Fruit fly (Drosophila melanogaster) whole organism, embryonic: ENCODE data around the gene Sld5.

Source experiments
- Antp ChIP-seq: fragments of 200-800 bp; sonication (Bioruptor generic); optimal IDR thresholded peaks from 3 replicates; lab custom pipeline; 2016; ENCODE audit warnings: missing biosample characterization, missing genetic modification characterization
- BtbVII ChIP-seq: fragments of 200-800 bp; sonication (Bioruptor generic); optimal IDR thresholded peaks from 3 replicates; lab custom pipeline; 2017; ENCODE audit warnings: missing biosample characterization, mild to moderate bottlenecking, missing genetic modification characterization
- CG10147 ChIP-seq: fragments of 200-800 bp; sonication (Bioruptor generic); optimal IDR thresholded peaks from 2 replicates; lab custom pipeline; 2019; ENCODE audit warnings: missing biosample characterization, mild to moderate bottlenecking, missing genetic modification characterization, moderate library complexity
- CG10366 ChIP-seq: fragments of 200-800 bp; sonication (Bioruptor generic); IDR thresholded peaks from 2 replicates; pipeline ENCODE4 v1.3.6; 2022; ENCODE audit warnings: missing biosample characterization, missing genetic modification characterization
- CG12659 ChIP-seq: fragments of 200-800 bp; sonication (Bioruptor generic); optimal IDR thresholded peaks from 3 replicates; lab custom pipeline; 2017; ENCODE audit warnings: mild to moderate bottlenecking, missing biosample characterization, missing genetic modification reagents, missing genetic modification characterization
- CG12942 ChIP-seq: fragments of 200-800 bp; sonication (Bioruptor generic); optimal IDR thresholded peaks from 3 replicates; lab custom pipeline; 2016; ENCODE audit warnings: missing biosample characterization, missing genetic modification characterization
- CG13296 ChIP-seq: fragments of 200-800 bp; sonication (Bioruptor generic); optimal IDR thresholded peaks from 3 replicates; lab custom pipeline; 2018; ENCODE audit warnings: missing biosample characterization, mild to moderate bottlenecking, missing genetic modification characterization
- CG14014 ChIP-seq: fragments of 200-800 bp; sonication (Bioruptor generic); IDR thresholded peaks from 2 replicates; pipeline ENCODE4 v1.3.6; 2022; ENCODE audit warnings: missing biosample characterization, missing genetic modification characterization
- CG15011 ChIP-seq: fragments of 200-800 bp; sonication (Bioruptor generic); optimal IDR thresholded peaks from 3 replicates; lab custom pipeline; 2018; ENCODE audit warnings: missing biosample characterization, mild to moderate bottlenecking, missing genetic modification characterization
- CG2120 ChIP-seq: fragments of 200-800 bp; sonication (Bioruptor generic); optimal IDR thresholded peaks from 3 replicates; lab custom pipeline; 2016; ENCODE audit warnings: missing biosample characterization, missing genetic modification characterization
- CG30431 ChIP-seq: fragments of 200-800 bp; sonication (Bioruptor generic); optimal IDR thresholded peaks from 2 replicates; lab custom pipeline; 2017; ENCODE audit warnings: missing biosample characterization, missing genetic modification characterization
- CG3065 ChIP-seq: fragments of 200-800 bp; sonication (Bioruptor generic); optimal IDR thresholded peaks from 2 replicates; lab custom pipeline; 2016; ENCODE audit warnings: missing biosample characterization, missing genetic modification characterization
- CG34376 ChIP-seq: fragments of 200-800 bp; sonication (Bioruptor generic); optimal IDR thresholded peaks from 2 replicates; lab custom pipeline; 2018; ENCODE audit warnings: missing biosample characterization, mild to moderate bottlenecking, missing genetic modification characterization
- CG4424 ChIP-seq: fragments of 200-800 bp; sonication (Bioruptor generic); optimal IDR thresholded peaks from 3 replicates; lab custom pipeline; 2016; ENCODE audit warnings: missing biosample characterization, missing genetic modification characterization
- CG6854 ChIP-seq: fragments of 200-800 bp; sonication (Bioruptor generic); optimal IDR thresholded peaks from 3 replicates; lab custom pipeline; 2017; ENCODE audit warnings: missing biosample characterization, mild to moderate bottlenecking, missing genetic modification characterization
- CG8359 ChIP-seq: fragments of 200-800 bp; sonication (Bioruptor generic); optimal IDR thresholded peaks from 2 replicates; lab custom pipeline; 2017; ENCODE audit warnings: missing biosample characterization, mild to moderate bottlenecking, missing genetic modification characterization, borderline replicate concordance
- CG8478 ChIP-seq: fragments of >200 bp; optimal IDR thresholded peaks from 2 replicates; lab custom pipeline; 2018
- CG9609 ChIP-seq: fragments of 200-800 bp; sonication (Bioruptor generic); optimal IDR thresholded peaks from 3 replicates; lab custom pipeline; 2016; ENCODE audit warnings: missing biosample characterization, missing genetic modification characterization
- CoRest ChIP-seq: fragments of 200-800 bp; sonication (Bioruptor generic); optimal IDR thresholded peaks from 3 replicates; lab custom pipeline; 2018; ENCODE audit warnings: missing biosample characterization, mild to moderate bottlenecking, missing genetic modification characterization, moderate library complexity
- D ChIP-seq, 2 experiments: fragments of 200-800 bp in 1 of 2; fragments of >200 bp in 1 of 2; sonication (Bioruptor generic) in 1 of 2; optimal IDR thresholded peaks; 2 replicates in 1 of 2; 3 replicates in 1 of 2; lab custom pipeline; 2017; ENCODE audit warnings: mild to moderate bottlenecking in 1 of 2, missing biosample characterization in 1 of 2, missing genetic modification characterization in 1 of 2, missing genetic modification reagents in 1 of 2
- Dek ChIP-seq: fragments of 200-800 bp; sonication (Bioruptor generic); optimal IDR thresholded peaks from 3 replicates; lab custom pipeline; 2019; ENCODE audit warnings: missing biosample characterization, mild to moderate bottlenecking, missing genetic modification characterization, moderate library complexity
- Doc3 ChIP-seq: fragments of 200-800 bp; sonication (Bioruptor generic); IDR thresholded peaks from 3 replicates; pipeline ENCODE4 v1.3.6; 2022; ENCODE audit warnings: missing biosample characterization, missing genetic modification characterization; ENCODE audit not compliant: partially characterized antibody
- Drgx ChIP-seq: fragments of 200-800 bp; sonication (Bioruptor generic); IDR thresholded peaks from 2 replicates; pipeline ENCODE4 v1.3.6; 2022; ENCODE audit warnings: missing biosample characterization, missing genetic modification characterization
- H2.0 ChIP-seq: fragments of 200-800 bp; sonication (Bioruptor generic); IDR thresholded peaks from 2 replicates; pipeline ENCODE4 v1.3.6; 2022; ENCODE audit warnings: missing biosample characterization, missing genetic modification characterization
- HLH4C ChIP-seq: fragments of 200-800 bp; sonication (Bioruptor generic); IDR thresholded peaks from 3 replicates; pipeline ENCODE4 v1.3.6; 2022; ENCODE audit warnings: missing biosample characterization, missing genetic modification characterization; ENCODE audit not compliant: partially characterized antibody
- Hr3 ChIP-seq: fragments of 200-800 bp; sonication (Bioruptor generic); optimal IDR thresholded peaks from 3 replicates; lab custom pipeline; 2016; ENCODE audit warnings: missing biosample characterization, missing genetic modification characterization
- PHDP ChIP-seq: fragments of 200-800 bp; sonication (Bioruptor generic); optimal IDR thresholded peaks from 3 replicates; lab custom pipeline; 2018; ENCODE audit warnings: missing biosample characterization, mild to moderate bottlenecking, missing genetic modification characterization, moderate library complexity
- Poxn ChIP-seq: fragments of 200-800 bp; sonication (Bioruptor generic); IDR thresholded peaks from 2 replicates; pipeline ENCODE4 v1.3.6; 2022; ENCODE audit warnings: missing biosample characterization, missing genetic modification characterization
- ase ChIP-seq: fragments of 200-800 bp; sonication (Bioruptor generic); IDR thresholded peaks from 3 replicates; pipeline ENCODE4 v1.3.6; 2022; ENCODE audit warnings: missing biosample characterization, missing genetic modification characterization
- ato ChIP-seq: fragments of 200-800 bp; sonication (Bioruptor generic); IDR thresholded peaks from 2 replicates; pipeline ENCODE4 v1.3.6; 2022; ENCODE audit warnings: missing biosample characterization, missing genetic modification characterization; ENCODE audit not compliant: partially characterized antibody
- az2 ChIP-seq: fragments of 200-800 bp; sonication (Bioruptor generic); optimal IDR thresholded peaks from 3 replicates; lab custom pipeline; 2016; ENCODE audit warnings: missing biosample characterization, missing genetic modification characterization
- bsh ChIP-seq, 2 experiments: fragments of 200-800 bp; sonication (Bioruptor generic); optimal IDR thresholded peaks; 2 replicates each; lab custom pipeline; 2017 to 2018; ENCODE audit warnings: mild to moderate bottlenecking in 2 of 2, missing biosample characterization in 2 of 2, missing genetic modification characterization in 2 of 2, moderate library complexity in 1 of 2
- btn ChIP-seq: fragments of 200-800 bp; sonication (Bioruptor generic); optimal IDR thresholded peaks from 2 replicates; lab custom pipeline; 2016; ENCODE audit warnings: missing biosample characterization, missing genetic modification characterization
- fd3F ChIP-seq: fragments of 200-800 bp; sonication (Bioruptor generic); optimal IDR thresholded peaks from 2 replicates; lab custom pipeline; 2018; ENCODE audit warnings: missing biosample characterization, mild to moderate bottlenecking, missing genetic modification characterization, moderate library complexity
- fd96Cb ChIP-seq: fragments of 200-800 bp; sonication (Bioruptor generic); optimal IDR thresholded peaks from 2 replicates; lab custom pipeline; 2018; ENCODE audit warnings: missing biosample characterization, mild to moderate bottlenecking, missing genetic modification characterization, moderate library complexity
- gsb ChIP-seq: fragments of 200-800 bp; sonication (Bioruptor generic); IDR thresholded peaks from 2 replicates; pipeline ENCODE4 v1.3.6; 2022; ENCODE audit warnings: missing biosample characterization, missing genetic modification characterization
- hbn ChIP-seq: fragments of 200-800 bp; sonication (Bioruptor generic); IDR thresholded peaks from 2 replicates; pipeline ENCODE4 v1.3.6; 2022; ENCODE audit warnings: missing biosample characterization, missing genetic modification characterization; ENCODE audit not compliant: partially characterized antibody
- lbe ChIP-seq: fragments of 200-800 bp; sonication (Bioruptor generic); optimal IDR thresholded peaks from 2 replicates; lab custom pipeline; 2016; ENCODE audit warnings: missing biosample characterization, mild to moderate bottlenecking, missing genetic modification characterization
- lmd ChIP-seq: fragments of 200-800 bp; sonication (Bioruptor generic); IDR thresholded peaks from 2 replicates; pipeline ENCODE4 v1.3.6; 2022; ENCODE audit warnings: missing biosample characterization, missing genetic modification characterization
- mam ChIP-seq: fragments of 200-800 bp; sonication (Bioruptor generic); optimal IDR thresholded peaks from 3 replicates; lab custom pipeline; 2016; ENCODE audit warnings: missing biosample characterization, missing genetic modification characterization
- odd ChIP-seq: fragments of 200-800 bp; sonication (Bioruptor generic); optimal IDR thresholded peaks from 2 replicates; lab custom pipeline; 2017; ENCODE audit warnings: missing biosample characterization, mild to moderate bottlenecking, missing genetic modification characterization
- onecut ChIP-seq: fragments of 200-800 bp; sonication (Bioruptor generic); IDR thresholded peaks from 2 replicates; pipeline ENCODE4 v1.3.6; 2022; ENCODE audit warnings: missing biosample characterization, missing genetic modification characterization
- org-1 ChIP-seq: fragments of 200-800 bp; sonication (Bioruptor generic); optimal IDR thresholded peaks from 2 replicates; lab custom pipeline; 2017; ENCODE audit warnings: missing biosample characterization, missing genetic modification characterization
- sc ChIP-seq, 3 experiments: fragments of >200 bp in 2 of 3; fragments of 200-800 bp in 1 of 3; sonication (Bioruptor generic) in 1 of 3; optimal IDR thresholded peaks; 2 replicates in 2 of 3; 3 replicates in 1 of 3; lab custom pipeline; 2017; ENCODE audit warnings: mild to moderate bottlenecking in 1 of 3, missing biosample characterization in 1 of 3, missing genetic modification characterization in 1 of 3, missing genetic modification reagents in 1 of 3
- slp2 ChIP-seq: fragments of 200-800 bp; sonication (Bioruptor generic); optimal IDR thresholded peaks from 2 replicates; lab custom pipeline; 2016; ENCODE audit warnings: missing biosample characterization, missing genetic modification characterization
- sob ChIP-seq: fragments of 200-800 bp; sonication (Bioruptor generic); IDR thresholded peaks from 2 replicates; pipeline ENCODE4 v1.3.6; 2022; ENCODE audit warnings: missing biosample characterization, missing genetic modification characterization
- toy ChIP-seq: fragments of 200-800 bp; sonication (Bioruptor generic); IDR thresholded peaks from 2 replicates; pipeline ENCODE4 v1.3.6; 2022; ENCODE audit warnings: missing biosample characterization, missing genetic modification characterization

The Sld5 gene

dm6 chr3R:26020244-26021171 lies 35.8 kb downstream of the Sld5 start:
- no peak for TF ChIP-seq btn (GFP tag; lab: Kevin White, UChicago)
- peak; percentile 63 for TF ChIP-seq CG10366 (GFP tag; lab: Robert Waterston, UW)
- TF ChIP-seq Drgx (GFP tag; lab: Robert Waterston, UW), result peak; percentile 79
- TF ChIP-seq ato, result peak; percentile 31; the same call in 1 of the 2 replicates
- peak; percentile 22 for TF ChIP-seq CG8359
- no peak for TF ChIP-seq mam (GFP tag; lab: Kevin White, UChicago)
- TF ChIP-seq H2.0 (GFP tag; lab: Robert Waterston, UW), result peak; percentile 60
- TF ChIP-seq Poxn, result no peak
- peak; percentile 44 for TF ChIP-seq Dek (tag; lab: Kevin White, UChicago)
- TF ChIP-seq CG6854 (GFP tag; lab: Kevin White, UChicago), result peak; percentile 49
- 0 out of 2 replicates have a peak, but pooled peaks have one; percentile 15 for TF ChIP-seq onecut (GFP tag; lab: Robert Waterston, UW)
- no peak for TF ChIP-seq slp2 (GFP tag; lab: Kevin White, UChicago)
- TF ChIP-seq CG12942 (GFP tag; lab: Kevin White, UChicago), result no peak
- TF ChIP-seq az2 (GFP tag; lab: Kevin White, UChicago), result peak; percentile 67
- no peak for TF ChIP-seq D (optimal IDR thresholded peaks at IDR 0.05; lab: Kevin White, UChicago)
- peak; percentile 50 for TF ChIP-seq D (GFP tag; optimal IDR thresholded peaks at IDR 0.05; lab: Kevin White, UChicago)
- TF ChIP-seq CG10147 (GFP tag; lab: Kevin White, UChicago), result peak; percentile 42
- TF ChIP-seq org-1 (GFP tag; lab: Kevin White, UChicago), result peak; percentile 60
- no peak for TF ChIP-seq hbn
- TF ChIP-seq odd, result peak; percentile 43
- TF ChIP-seq CG8478 (lab: Kevin White, UChicago), result peak; percentile 82
- peak; percentile 69 for TF ChIP-seq CG12659 (GFP tag; lab: Kevin White, UChicago)
- TF ChIP-seq CG15011 (GFP tag; lab: Kevin White, UChicago), result peak; percentile 36
- no peak for TF ChIP-seq CG34376
- peak; percentile 58 for TF ChIP-seq CG4424 (GFP tag; lab: Kevin White, UChicago)
- TF ChIP-seq bsh (GFP tag; optimal IDR thresholded peaks at IDR 0.05; lab: Kevin White, UChicago), result peak; percentile 33 to 82
- no peak for TF ChIP-seq Doc3 (GFP tag; lab: Robert Waterston, UW)
- TF ChIP-seq sc (optimal IDR thresholded peaks at IDR 0.05; lab: Kevin White, UChicago), result no peak
- peak; percentile 65 for TF ChIP-seq sc (GFP tag; optimal IDR thresholded peaks at IDR 0.05; lab: Kevin White, UChicago)
- TF ChIP-seq lmd (GFP tag; lab: Robert Waterston, UW), result peak; percentile 63
- TF ChIP-seq Hr3 (GFP tag; lab: Kevin White, UChicago), result peak; percentile 57
- TF ChIP-seq Antp (GFP tag; lab: Kevin White, UChicago), result no peak
- peak; percentile 19; the same call in 1 of the 3 replicates for TF ChIP-seq HLH4C (GFP tag; lab: Robert Waterston, UW)
- TF ChIP-seq sob (GFP tag; lab: Robert Waterston, UW), result peak; percentile 57
- peak; percentile 6 for TF ChIP-seq CG30431
- TF ChIP-seq CoRest (tag; lab: Kevin White, UChicago), result peak; percentile 63
- TF ChIP-seq CG13296 (GFP tag; lab: Kevin White, UChicago), result peak; percentile 43
- peak; percentile 77 for TF ChIP-seq fd96Cb
- peak; percentile 43 for TF ChIP-seq CG2120
- no peak for TF ChIP-seq gsb (GFP tag; lab: Robert Waterston, UW)
- 0 out of 3 replicates have a peak, but pooled peaks have one; percentile 38 for TF ChIP-seq ase (GFP tag; lab: Robert Waterston, UW)
- no peak for TF ChIP-seq toy
- peak; percentile 79 for TF ChIP-seq PHDP (tag; lab: Kevin White, UChicago)
- peak; percentile 28 for TF ChIP-seq CG3065 (GFP tag; lab: Kevin White, UChicago)
- 0 out of 2 replicates have a peak, but pooled peaks have one; percentile 16 for TF ChIP-seq CG14014 (GFP tag; lab: Robert Waterston, UW)
- TF ChIP-seq BtbVII, result peak; percentile 54
- TF ChIP-seq CG9609, result no peak
- peak; percentile 1 for TF ChIP-seq fd3F
- TF ChIP-seq lbe (GFP tag; lab: Kevin White, UChicago), result peak; percentile 46
